Worm (Caenorhabditis elegans) whole organism, L4 larva: ENCODE results near the gene spp-18.

ENCODE experiments used
- ama-1 ChIP-seq: fragments of 150-350 bp; optimal IDR thresholded peaks from 2 replicates; lab custom pipeline; 2014; ENCODE audit warnings: inconsistent platforms, mixed read lengths
- ceh-82 ChIP-seq: sonication (generic microtip); optimal IDR thresholded peaks from 2 replicates; lab custom pipeline; 2017; ENCODE audit warnings: missing biosample characterization, missing genetic modification characterization
- daf-12 ChIP-seq: fragments of 150-350 bp; optimal IDR thresholded peaks from 2 replicates; lab custom pipeline; 2014; ENCODE audit warnings: missing biosample characterization, missing genetic modification reagents, missing genetic modification characterization
- nhr-6 ChIP-seq: fragments of 150-350 bp; optimal IDR thresholded peaks from 2 replicates; lab custom pipeline; 2014; ENCODE audit warnings: missing biosample characterization, missing genetic modification characterization
- snpc-1.2 ChIP-seq: fragments of 200-800 bp; sonication (Bioruptor generic); IDR thresholded peaks from 2 replicates; pipeline ENCODE4 v1.3.6; 2022; ENCODE audit warnings: missing genetic modification reagents, missing genetic modification characterization, missing compliant biosample characterization
- unc-39 ChIP-seq: sonication (generic microtip); optimal IDR thresholded peaks from 2 replicates; lab custom pipeline; 2017; ENCODE audit warnings: missing biosample characterization, missing genetic modification characterization
- unc-62 ChIP-seq, 3 experiments: fragments of 150-350 bp in 1 of 3; sonication (generic microtip); optimal IDR thresholded peaks in 2 of 3; peaks in 1 of 3; 1 replicate in 1 of 3; 2 replicates in 2 of 3; lab custom pipeline; 2014 to 2017; ENCODE audit warnings: missing biosample characterization in 3 of 3, missing genetic modification characterization in 3 of 3, missing genetic modification reagents in 3 of 3, missing genotype in 1 of 3
- zip-11 ChIP-seq: fragments of 200-800 bp; sonication (Bioruptor generic); IDR thresholded peaks from 2 replicates; pipeline ENCODE4 v1.3.6; 2022; ENCODE audit warnings: missing genetic modification characterization, missing compliant biosample characterization

- TF ChIP-seq unc-62 (GFP tag; optimal IDR thresholded peaks at IDR 0.05 in 1 of 2; lab: Kevin White, UChicago) (no peak), unc-62 (tag; optimal IDR thresholded peaks at IDR 0.05; lab: Kevin White, UChicago) (no peak), nhr-6 (no peak), ceh-82 (tag; lab: Kevin White, UChicago) (no peak), ama-1 (lab: Kevin White, UChicago) (no peak), daf-12 (tag; lab: Kevin White, UChicago) (no peak), unc-39 (tag; lab: Kevin White, UChicago) (no peak), snpc-1.2 (GFP tag; lab: Robert Waterston, UW) (no peak), zip-11 (GFP tag; lab: Robert Waterston, UW) (no peak)
These were observed 49.7 kb downstream of the spp-18 start, which contains the start of gene degl-2 for ce11 chrIV:9643188-9643587.
